Worm (Caenorhabditis elegans) whole organism, L4 larva: ENCODE measurements around the gene ptp-3.
"Not testable (repeated sequence)": the region's sequence is repeated elsewhere in the genome, so short reads cannot be mapped to it uniquely, and the experiment has no call there.

Source experiments
- ceh-82 ChIP-seq: sonication (generic microtip); optimal IDR thresholded peaks from 2 replicates; lab custom pipeline; 2017; ENCODE audit warnings: missing biosample characterization, missing genetic modification characterization
- fkh-10 ChIP-seq: fragments of 150-350 bp; optimal IDR thresholded peaks from 2 replicates; lab custom pipeline; 2014; ENCODE audit warnings: missing biosample characterization, missing genetic modification reagents, missing genetic modification characterization
- lir-3 ChIP-seq: sonication (generic microtip); optimal IDR thresholded peaks from 2 replicates; lab custom pipeline; 2016; ENCODE audit warnings: mild to moderate bottlenecking, missing genetic modification characterization, missing compliant biosample characterization

DNA sequence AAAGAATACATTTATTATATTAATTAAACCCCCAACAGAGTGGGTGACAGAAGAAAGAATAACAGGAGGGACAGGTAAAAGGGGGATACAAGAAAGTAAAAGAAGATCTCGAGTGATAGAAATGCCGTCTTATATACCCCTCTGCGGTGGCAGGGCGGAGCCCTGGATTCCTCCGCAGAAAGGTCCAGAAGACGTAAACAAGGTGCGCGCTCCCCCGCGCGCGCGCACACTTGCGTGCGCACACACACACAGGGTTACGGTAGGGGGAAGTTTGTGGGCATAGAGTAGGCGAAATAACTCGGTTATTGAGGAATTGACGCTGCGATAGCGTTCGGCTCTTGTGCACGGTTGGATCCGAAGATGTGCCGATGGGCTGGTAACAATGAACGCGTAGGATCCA, 33.4 kb upstream of the ptp-3 start, which contains the start of gene R03D7.15:
- TF ChIP-seq ceh-82 (tag; lab: Kevin White, UChicago); lir-3 (tag; lab: Kevin White, UChicago); fkh-10: not testable (repeated sequence)
